Worm (Caenorhabditis elegans) whole organism, young adult: ENCODE results near the gene F07C3.9.

ENCODE experiments used
- B0261.1 ChIP-seq: sonication (generic microtip); optimal IDR thresholded peaks from 2 replicates; lab custom pipeline; 2016; ENCODE audit warnings: mild to moderate bottlenecking, missing genetic modification characterization, moderate library complexity, missing compliant biosample characterization
- C06A6.2 ChIP-seq: fragments of 200-800 bp; sonication (Bioruptor generic); conservative IDR thresholded peaks from 2 replicates; pipeline ENCODE4 v1.3.6; 2022; ENCODE audit warnings: missing genetic modification characterization, missing compliant biosample characterization
- F10E7.11 ChIP-seq: sonication (generic microtip); optimal IDR thresholded peaks from 2 replicates; lab custom pipeline; 2017; ENCODE audit warnings: mild to moderate bottlenecking, missing genetic modification characterization, moderate library complexity, missing compliant biosample characterization
- F33H1.4 ChIP-seq: fragments of 200-800 bp; sonication (Bioruptor generic); IDR thresholded peaks from 2 replicates; pipeline ENCODE4 v1.3.6; 2022; ENCODE audit warnings: missing genetic modification reagents, missing genetic modification characterization, missing compliant biosample characterization
- ZK185.1 ChIP-seq: sonication (generic microtip); optimal IDR thresholded peaks from 2 replicates; lab custom pipeline; 2016; ENCODE audit warnings: mild to moderate bottlenecking, missing genetic modification characterization, missing compliant biosample characterization; ENCODE audit not compliant: poor library complexity, severe bottlenecking
- attf-5 ChIP-seq: fragments of 200-800 bp; sonication (Bioruptor generic); optimal IDR thresholded peaks from 2 replicates; lab custom pipeline; 2018; ENCODE audit warnings: mild to moderate bottlenecking, missing genetic modification characterization, missing compliant biosample characterization
- bed-1 ChIP-seq: fragments of 200-800 bp; sonication (Bioruptor generic); IDR thresholded peaks from 2 replicates; pipeline ENCODE4 v1.3.6; 2022; ENCODE audit warnings: missing genetic modification reagents, missing genetic modification characterization, missing compliant biosample characterization
- ccch-3 ChIP-seq: fragments of 200-800 bp; sonication (Bioruptor generic); optimal IDR thresholded peaks from 2 replicates; lab custom pipeline; 2018; ENCODE audit warnings: mild to moderate bottlenecking, missing genetic modification characterization, missing compliant biosample characterization
- ceh-27 ChIP-seq: fragments of 200-800 bp; sonication (Bioruptor generic); optimal IDR thresholded peaks from 2 replicates; lab custom pipeline; 2018; ENCODE audit warnings: mild to moderate bottlenecking, missing genetic modification characterization, moderate library complexity, missing compliant biosample characterization
- chd-7 ChIP-seq: sonication (generic microtip); optimal IDR thresholded peaks from 2 replicates; lab custom pipeline; 2016; ENCODE audit warnings: mild to moderate bottlenecking, missing genetic modification characterization, moderate library complexity, missing compliant biosample characterization
- die-1 ChIP-seq: sonication (generic microtip); optimal IDR thresholded peaks from 2 replicates; lab custom pipeline; 2016; ENCODE audit warnings: missing genotype, mild to moderate bottlenecking, missing genetic modification characterization, missing compliant biosample characterization
- dox-1 ChIP-seq: fragments of 200-800 bp; sonication (Bioruptor generic); IDR thresholded peaks from 2 replicates; pipeline ENCODE4 v1.3.6; 2022; ENCODE audit warnings: missing genetic modification reagents, missing genetic modification characterization, missing compliant biosample characterization
- dpl-1 ChIP-seq: fragments of 150-350 bp; optimal IDR thresholded peaks from 2 replicates; lab custom pipeline; 2014; ENCODE audit warnings: missing biosample characterization, missing genetic modification reagents, missing genetic modification characterization
- efl-1 ChIP-seq: fragments of 150-350 bp; optimal IDR thresholded peaks from 2 replicates; lab custom pipeline; 2014; ENCODE audit warnings: missing biosample characterization, missing genetic modification reagents, missing genetic modification characterization
- egrh-3 ChIP-seq: fragments of 200-800 bp; sonication (Bioruptor generic); IDR thresholded peaks from 2 replicates; pipeline ENCODE4 v1.3.6; 2022; ENCODE audit warnings: missing genetic modification reagents, missing genetic modification characterization, missing compliant biosample characterization
- ets-4 ChIP-seq: fragments of 200-800 bp; sonication (Bioruptor generic); optimal IDR thresholded peaks from 2 replicates; lab custom pipeline; 2018; ENCODE audit warnings: mild to moderate bottlenecking, missing genetic modification characterization, missing compliant biosample characterization
- fkh-3 ChIP-seq: sonication (generic microtip); optimal IDR thresholded peaks from 2 replicates; lab custom pipeline; 2016; ENCODE audit warnings: mild to moderate bottlenecking, missing genetic modification characterization, missing compliant biosample characterization
- gei-17 ChIP-seq: fragments of 200-800 bp; sonication (Bioruptor generic); optimal IDR thresholded peaks from 2 replicates; lab custom pipeline; 2018; ENCODE audit warnings: mild to moderate bottlenecking, missing genetic modification characterization, missing compliant biosample characterization
- hlh-26 ChIP-seq: fragments of 200-800 bp; sonication (Bioruptor generic); conservative IDR thresholded peaks from 2 replicates; pipeline ENCODE4 v1.3.6; 2022; ENCODE audit warnings: missing genetic modification reagents, missing genetic modification characterization, missing compliant biosample characterization
- hmg-1.2 ChIP-seq: fragments of 200-800 bp; sonication (Bioruptor generic); IDR thresholded peaks from 2 replicates; pipeline ENCODE4 v1.3.6; 2022; ENCODE audit warnings: missing genetic modification reagents, missing genetic modification characterization, missing compliant biosample characterization
- hmg-20 ChIP-seq: fragments of 200-800 bp; sonication (Bioruptor generic); IDR thresholded peaks from 2 replicates; pipeline ENCODE4 v1.3.6; 2022; ENCODE audit warnings: missing genetic modification reagents, missing genetic modification characterization, missing compliant biosample characterization
- let-526 ChIP-seq: fragments of 200-800 bp; sonication (Bioruptor generic); IDR thresholded peaks from 2 replicates; pipeline ENCODE4 v1.3.6; 2022; ENCODE audit warnings: missing genetic modification reagents, missing genetic modification characterization, missing compliant biosample characterization
- let-607 ChIP-seq, 2 experiments: fragments of 200-800 bp in 1 of 2; sonication (Bioruptor generic) in 1 of 2; sonication (generic microtip) in 1 of 2; optimal IDR thresholded peaks; 2 replicates each; lab custom pipeline; 2016 to 2018; ENCODE audit warnings: mild to moderate bottlenecking in 2 of 2, missing compliant biosample characterization in 2 of 2, missing genetic modification characterization in 2 of 2, moderate library complexity in 2 of 2, missing genotype in 1 of 2
- lin-26 ChIP-seq: fragments of 200-800 bp; sonication (Bioruptor generic); IDR thresholded peaks from 2 replicates; pipeline ENCODE4 v1.3.6; 2022; ENCODE audit warnings: missing genetic modification reagents, missing genetic modification characterization, missing compliant biosample characterization
- lin-35 ChIP-seq, 3 experiments: fragments of 150-350 bp in 2 of 3; sonication (generic microtip) in 1 of 3; optimal IDR thresholded peaks; 2 replicates each; lab custom pipeline; 2014 to 2018; ENCODE audit warnings: missing biosample characterization in 3 of 3, missing genetic modification characterization in 3 of 3, missing genetic modification reagents in 3 of 3
- lin-40 ChIP-seq: sonication (generic microtip); optimal IDR thresholded peaks from 2 replicates; lab custom pipeline; 2016; ENCODE audit warnings: missing genetic modification characterization, mild to moderate bottlenecking, missing compliant biosample characterization, missing genotype, missing genetic modification reagents
- lsl-1 ChIP-seq: fragments of 200-800 bp; sonication (Bioruptor generic); optimal IDR thresholded peaks from 2 replicates; lab custom pipeline; 2018; ENCODE audit warnings: mild to moderate bottlenecking, missing genetic modification characterization, moderate library complexity, missing compliant biosample characterization
- lsy-27 ChIP-seq: sonication (generic microtip); optimal IDR thresholded peaks from 2 replicates; lab custom pipeline; 2017; ENCODE audit warnings: missing genetic modification characterization, mild to moderate bottlenecking, missing compliant biosample characterization, antibody characterized with exemption, missing genotype, borderline replicate concordance; ENCODE audit not compliant: insufficient read depth
- madf-10 ChIP-seq: sonication (generic microtip); optimal IDR thresholded peaks from 2 replicates; lab custom pipeline; 2016; ENCODE audit warnings: mild to moderate bottlenecking, missing genetic modification characterization, missing compliant biosample characterization
- mcd-1 ChIP-seq: fragments of 200-800 bp; sonication (Bioruptor generic); IDR thresholded peaks from 2 replicates; pipeline ENCODE4 v1.3.6; 2022; ENCODE audit warnings: missing genetic modification reagents, missing genetic modification characterization, missing compliant biosample characterization
- mel-28 ChIP-seq: sonication (generic microtip); optimal IDR thresholded peaks from 2 replicates; lab custom pipeline; 2016; ENCODE audit warnings: borderline replicate concordance, mild to moderate bottlenecking, missing genetic modification characterization, missing compliant biosample characterization
- mes-4 ChIP-seq: sonication (generic microtip); optimal IDR thresholded peaks from 2 replicates; lab custom pipeline; 2016; ENCODE audit warnings: missing genotype, missing genetic modification characterization, missing compliant biosample characterization
- mxl-1 ChIP-seq: sonication (generic microtip); optimal IDR thresholded peaks from 2 replicates; lab custom pipeline; 2016; ENCODE audit warnings: missing genetic modification characterization, missing compliant biosample characterization
- nfya-1 ChIP-seq: sonication (generic microtip); optimal IDR thresholded peaks from 2 replicates; lab custom pipeline; 2017; ENCODE audit warnings: antibody characterized with exemption, missing compliant biosample characterization, missing genetic modification characterization, borderline replicate concordance; ENCODE audit not compliant: insufficient read depth
- nfya-2 ChIP-seq: fragments of 200-800 bp; sonication (Bioruptor generic); IDR thresholded peaks from 2 replicates; pipeline ENCODE4 v1.3.6; 2022; ENCODE audit warnings: missing genetic modification reagents, missing genetic modification characterization, missing compliant biosample characterization
- nfyb-1 ChIP-seq: fragments of 200-800 bp; sonication (Bioruptor generic); IDR thresholded peaks from 2 replicates; pipeline ENCODE4 v1.3.6; 2022; ENCODE audit warnings: missing genetic modification reagents, missing genetic modification characterization, missing compliant biosample characterization
- nhr-120 ChIP-seq: fragments of 200-800 bp; sonication (Bioruptor generic); IDR thresholded peaks from 2 replicates; pipeline ENCODE4 v1.3.6; 2022; ENCODE audit warnings: missing genetic modification characterization, missing compliant biosample characterization
- nhr-80 ChIP-seq: sonication (generic microtip); optimal IDR thresholded peaks from 2 replicates; lab custom pipeline; 2016; ENCODE audit warnings: missing genetic modification characterization, missing compliant biosample characterization
- nhr-90 ChIP-seq: sonication (generic microtip); optimal IDR thresholded peaks from 2 replicates; lab custom pipeline; 2016; ENCODE audit warnings: missing genotype, mild to moderate bottlenecking, missing genetic modification characterization, missing compliant biosample characterization
- rcor-1 ChIP-seq: fragments of 200-800 bp; sonication (Bioruptor generic); IDR thresholded peaks from 2 replicates; pipeline ENCODE4 v1.3.6; 2022; ENCODE audit warnings: missing genetic modification reagents, missing genetic modification characterization, missing compliant biosample characterization
- snpc-1.1 ChIP-seq: sonication (generic microtip); optimal IDR thresholded peaks from 2 replicates; lab custom pipeline; 2017; ENCODE audit warnings: missing genetic modification characterization, mild to moderate bottlenecking, missing compliant biosample characterization, antibody characterized with exemption, moderate library complexity, missing genotype, missing genetic modification reagents; ENCODE audit not compliant: insufficient read depth
- somi-1 ChIP-seq: fragments of 200-800 bp; sonication (Bioruptor generic); optimal IDR thresholded peaks from 2 replicates; lab custom pipeline; 2018; ENCODE audit warnings: mild to moderate bottlenecking, missing genetic modification characterization, missing compliant biosample characterization
- sptf-2 ChIP-seq: fragments of 200-800 bp; sonication (Bioruptor generic); optimal IDR thresholded peaks from 2 replicates; lab custom pipeline; 2018; ENCODE audit warnings: mild to moderate bottlenecking, missing genetic modification characterization, missing compliant biosample characterization
- unc-130 ChIP-seq: sonication (generic microtip); optimal IDR thresholded peaks from 2 replicates; lab custom pipeline; 2016; ENCODE audit warnings: missing genetic modification reagents, missing genetic modification characterization, missing compliant biosample characterization
- unc-62 ChIP-seq: fragments of 150-350 bp; optimal IDR thresholded peaks from 2 replicates; lab custom pipeline; 2014; ENCODE audit warnings: missing biosample characterization, missing genetic modification reagents, missing genetic modification characterization
- zfh-2 ChIP-seq: fragments of 200-800 bp; sonication (Bioruptor generic); conservative IDR thresholded peaks from 2 replicates; pipeline ENCODE4 v1.3.6; 2022; ENCODE audit warnings: missing genetic modification reagents, missing genetic modification characterization, missing compliant biosample characterization
- ztf-22 ChIP-seq: fragments of 200-800 bp; sonication (Bioruptor generic); optimal IDR thresholded peaks from 2 replicates; lab custom pipeline; 2018; ENCODE audit warnings: mild to moderate bottlenecking, missing genetic modification characterization, moderate library complexity, missing compliant biosample characterization
- ztf-26 ChIP-seq: sonication (generic microtip); optimal IDR thresholded peaks from 2 replicates; lab custom pipeline; 2017; ENCODE audit warnings: missing genetic modification characterization, missing compliant biosample characterization
- ztf-3 ChIP-seq: fragments of 200-800 bp; sonication (Bioruptor generic); optimal IDR thresholded peaks from 2 replicates; lab custom pipeline; 2018; ENCODE audit warnings: mild to moderate bottlenecking, missing genetic modification characterization, missing compliant biosample characterization

The F07C3.9 gene

DNA sequence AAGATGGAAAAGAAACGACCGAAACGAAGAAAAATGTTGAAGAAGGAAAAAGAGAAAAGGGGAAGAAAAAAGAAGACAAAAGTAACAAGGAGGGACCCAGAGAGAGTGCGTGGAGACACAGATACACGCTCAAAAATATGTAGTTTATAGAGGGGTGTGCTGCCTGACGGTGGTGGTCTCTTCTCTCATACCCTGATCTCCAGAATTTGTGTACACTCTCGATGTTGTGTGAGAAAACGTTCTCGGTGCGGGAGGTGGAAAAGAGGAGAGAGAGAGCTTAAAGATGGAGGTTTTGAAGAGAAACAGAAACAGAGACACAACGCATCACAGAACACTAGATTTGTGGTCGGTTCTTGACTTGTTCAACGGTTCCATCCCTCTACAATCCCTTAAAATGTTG is 19.1 kb upstream of the F07C3.9 start (continued):
- TF ChIP-seq mcd-1 (GFP tag; lab: Robert Waterston, UW) (no peak), nfya-1 (tag; lab: Kevin White, UChicago) (no peak), nfyb-1 (GFP tag; lab: Robert Waterston, UW) (0 out of 2 replicates have a peak, but pooled peaks have one; percentile 59), hmg-20 (no peak), let-607 (tag; optimal IDR thresholded peaks at IDR 0.05; lab: Kevin White, UChicago) (no peak), unc-130 (GFP tag; lab: Kevin White, UChicago) (no peak), bed-1 (GFP tag; lab: Robert Waterston, UW) (no peak), F10E7.11 (tag; lab: Kevin White, UChicago) (no peak), lsl-1 (no peak), ztf-3 (GFP tag; lab: Kevin White, UChicago) (no peak), snpc-1.1 (tag; lab: Kevin White, UChicago) (no peak), mxl-1 (tag; lab: Kevin White, UChicago) (no peak), die-1 (tag; lab: Kevin White, UChicago) (no peak), gei-17 (GFP tag; lab: Kevin White, UChicago) (no peak), ztf-22 (GFP tag; lab: Kevin White, UChicago) (no peak), lsy-27 (tag; lab: Kevin White, UChicago) (no peak), nhr-120 (GFP tag; lab: Robert Waterston, UW) (no peak), dpl-1 (GFP tag; lab: Kevin White, UChicago) (no peak), madf-10 (tag; lab: Kevin White, UChicago) (no peak), hlh-26 (GFP tag; lab: Robert Waterston, UW) (no peak), ceh-27 (GFP tag; lab: Kevin White, UChicago) (peak; percentile 81), F33H1.4 (GFP tag; lab: Robert Waterston, UW) (no peak), nhr-80 (tag; lab: Kevin White, UChicago) (no peak), zfh-2 (GFP tag; lab: Robert Waterston, UW) (no peak; the same call in 1 of the 2 replicates), fkh-3 (tag; lab: Kevin White, UChicago) (no peak), ccch-3 (GFP tag; lab: Kevin White, UChicago) (no peak), C06A6.2 (GFP tag; lab: Robert Waterston, UW) (no peak), hmg-1.2 (GFP tag; lab: Robert Waterston, UW) (peak; percentile 66; the same call in 1 of the 2 replicates), ZK185.1 (tag; lab: Kevin White, UChicago) (peak; percentile 12), egrh-3 (0 out of 2 replicates have a peak, but pooled peaks have one; percentile 22), efl-1 (GFP tag; lab: Kevin White, UChicago) (no peak), mel-28 (tag; lab: Kevin White, UChicago) (no peak), mes-4 (no peak), ets-4 (GFP tag; lab: Kevin White, UChicago) (no peak), ztf-26 (tag; lab: Kevin White, UChicago) (no peak), lin-26 (GFP tag; lab: Robert Waterston, UW) (no peak), nhr-90 (no peak), nfya-2 (GFP tag; lab: Robert Waterston, UW) (no peak), chd-7 (tag; lab: Kevin White, UChicago) (peak; percentile 42), let-526 (no peak), dox-1 (GFP tag; lab: Robert Waterston, UW) (no peak), lin-40 (tag; lab: Kevin White, UChicago) (peak; percentile 68), rcor-1 (GFP tag; lab: Robert Waterston, UW) (no peak), B0261.1 (tag; lab: Kevin White, UChicago) (no peak), unc-62 (GFP tag; lab: Kevin White, UChicago) (no peak), attf-5 (GFP tag; lab: Kevin White, UChicago) (no peak), sptf-2 (GFP tag; lab: Kevin White, UChicago) (no peak), lin-35 (GFP tag; optimal IDR thresholded peaks at IDR 0.05; lab: Kevin White, UChicago) (no peak), somi-1 (GFP tag; lab: Kevin White, UChicago) (peak; percentile 62)
